Worm (Caenorhabditis elegans) whole organism, L4 larva: ENCODE results near the gene F39F10.2.

Experiments used
- D1046.2 ChIP-seq: fragments of 200-800 bp; sonication (Bioruptor generic); IDR thresholded peaks from 2 replicates; pipeline ENCODE4 v1.3.6; 2022; ENCODE audit warnings: missing genetic modification characterization, missing compliant biosample characterization
- R02D3.7 ChIP-seq: fragments of 150-350 bp; sonication (generic microtip); optimal IDR thresholded peaks from 3 replicates; lab custom pipeline; 2014; ENCODE audit warnings: missing biosample characterization, missing genetic modification characterization
- Y75B8A.6 ChIP-seq: fragments of 200-800 bp; sonication (Bioruptor generic); IDR thresholded peaks from 2 replicates; pipeline ENCODE4 v1.3.6; 2022; ENCODE audit warnings: missing genetic modification reagents, missing genetic modification characterization, missing compliant biosample characterization
- ZK337.2 ChIP-seq: fragments of 200-800 bp; sonication (Bioruptor generic); IDR thresholded peaks from 2 replicates; pipeline ENCODE4 v1.3.6; 2022; ENCODE audit warnings: missing genetic modification reagents, missing genetic modification characterization, missing compliant biosample characterization
- aha-1 ChIP-seq: fragments of 150-350 bp; peaks from one replicate; lab custom pipeline; 2014; ENCODE audit warnings: missing biosample characterization, missing genetic modification characterization
- ama-1 ChIP-seq: fragments of 150-350 bp; optimal IDR thresholded peaks from 2 replicates; lab custom pipeline; 2014; ENCODE audit warnings: inconsistent platforms, mixed read lengths
- ceh-20 ChIP-seq: fragments of 200-800 bp; sonication (Bioruptor generic); IDR thresholded peaks from 2 replicates; pipeline ENCODE4 v1.3.6; 2022; ENCODE audit warnings: missing genetic modification reagents, missing genetic modification characterization, missing compliant biosample characterization
- ceh-28 ChIP-seq: fragments of 150-350 bp; optimal IDR thresholded peaks from 2 replicates; lab custom pipeline; 2014; ENCODE audit warnings: missing biosample characterization, missing genetic modification reagents, missing genetic modification characterization
- ceh-44 ChIP-seq: fragments of 200-800 bp; sonication (Bioruptor generic); IDR thresholded peaks from 2 replicates; pipeline ENCODE4 v1.3.6; 2022; ENCODE audit warnings: missing genetic modification reagents, missing genetic modification characterization, missing compliant biosample characterization
- ctbp-1 ChIP-seq: fragments of 200-800 bp; sonication (Bioruptor generic); IDR thresholded peaks from 2 replicates; pipeline ENCODE4 v1.3.6; 2022; ENCODE audit warnings: missing genetic modification reagents, missing genetic modification characterization, missing compliant biosample characterization
- daf-12 ChIP-seq: fragments of 150-350 bp; optimal IDR thresholded peaks from 2 replicates; lab custom pipeline; 2014; ENCODE audit warnings: missing biosample characterization, missing genetic modification reagents, missing genetic modification characterization
- daf-19 ChIP-seq: fragments of 200-800 bp; sonication (Bioruptor generic); conservative IDR thresholded peaks from 2 replicates; pipeline ENCODE4 v1.3.6; 2022; ENCODE audit warnings: missing genetic modification characterization, missing compliant biosample characterization
- dmd-6 ChIP-seq: fragments of 200-800 bp; sonication (Bioruptor generic); IDR thresholded peaks from 2 replicates; pipeline ENCODE4 v1.3.6; 2022; ENCODE audit warnings: missing genetic modification reagents, missing genetic modification characterization, missing compliant biosample characterization
- dpl-1 ChIP-seq: fragments of 150-350 bp; optimal IDR thresholded peaks from 2 replicates; lab custom pipeline; 2014; ENCODE audit warnings: missing biosample characterization, missing genetic modification reagents, missing genetic modification characterization
- duxl-1 ChIP-seq: sonication (generic microtip); optimal IDR thresholded peaks from 2 replicates; lab custom pipeline; 2016; ENCODE audit warnings: mild to moderate bottlenecking, missing genetic modification characterization, moderate library complexity, missing compliant biosample characterization; ENCODE audit not compliant: poor library complexity
- egl-27 ChIP-seq: sonication (generic microtip); optimal IDR thresholded peaks from 3 replicates; lab custom pipeline; 2017; ENCODE audit warnings: missing biosample characterization, missing genetic modification reagents, missing genetic modification characterization
- egl-43 ChIP-seq: fragments of 200-800 bp; sonication (Bioruptor generic); IDR thresholded peaks from 2 replicates; pipeline ENCODE4 v1.3.6; 2022; ENCODE audit warnings: missing genetic modification reagents, missing genetic modification characterization, missing compliant biosample characterization
- fkh-10 ChIP-seq: fragments of 150-350 bp; optimal IDR thresholded peaks from 2 replicates; lab custom pipeline; 2014; ENCODE audit warnings: missing biosample characterization, missing genetic modification reagents, missing genetic modification characterization
- fos-1 ChIP-seq: fragments of 150-350 bp; optimal IDR thresholded peaks from 2 replicates; lab custom pipeline; 2014; ENCODE audit warnings: missing biosample characterization, missing genetic modification characterization
- gei-8 ChIP-seq: fragments of 200-800 bp; sonication (Bioruptor generic); optimal IDR thresholded peaks from 2 replicates; lab custom pipeline; 2018; ENCODE audit warnings: mild to moderate bottlenecking, missing genetic modification characterization, missing compliant biosample characterization
- hif-1 ChIP-seq, 2 experiments: sonication (generic microtip); optimal IDR thresholded peaks; 2 replicates each; lab custom pipeline; 2016 to 2017; ENCODE audit warnings: missing compliant biosample characterization in 2 of 2, missing genetic modification characterization in 2 of 2, missing genetic modification reagents in 2 of 2, missing genotype in 2 of 2, mild to moderate bottlenecking in 1 of 2
- hmg-1.1 ChIP-seq: fragments of 200-800 bp; sonication (Bioruptor generic); IDR thresholded peaks from 2 replicates; pipeline ENCODE4 v1.3.6; 2022; ENCODE audit warnings: missing genetic modification reagents, missing genetic modification characterization, missing compliant biosample characterization
- jun-1 ChIP-seq: fragments of 150-350 bp; optimal IDR thresholded peaks from 2 replicates; lab custom pipeline; 2014; ENCODE audit warnings: missing biosample characterization, missing genetic modification reagents, missing genetic modification characterization
- lin-29 ChIP-seq: fragments of 200-800 bp; sonication (Bioruptor generic); IDR thresholded peaks from 2 replicates; pipeline ENCODE4 v1.3.6; 2022; ENCODE audit warnings: missing genetic modification reagents, missing genetic modification characterization, missing compliant biosample characterization
- lin-38 ChIP-seq: fragments of 200-800 bp; sonication (Bioruptor generic); IDR thresholded peaks from 2 replicates; pipeline ENCODE4 v1.3.6; 2022; ENCODE audit warnings: missing genetic modification reagents, missing genetic modification characterization, missing compliant biosample characterization
- lin-39 ChIP-seq: fragments of 150-350 bp; optimal IDR thresholded peaks from 2 replicates; lab custom pipeline; 2014; ENCODE audit warnings: missing biosample characterization, missing genetic modification reagents, missing genetic modification characterization
- lir-3 ChIP-seq: sonication (generic microtip); optimal IDR thresholded peaks from 2 replicates; lab custom pipeline; 2016; ENCODE audit warnings: mild to moderate bottlenecking, missing genetic modification characterization, missing compliant biosample characterization
- lsy-2 ChIP-seq, 2 experiments: fragments of 150-350 bp in 1 of 2; sonication (generic microtip) in 1 of 2; optimal IDR thresholded peaks; 2 replicates each; lab custom pipeline; 2014 to 2017; ENCODE audit warnings: missing biosample characterization in 2 of 2, missing genetic modification characterization in 2 of 2
- madf-5 ChIP-seq, 2 experiments: fragments of 200-800 bp; sonication (Bioruptor generic); IDR thresholded peaks; 2 replicates each; pipeline ENCODE4 v1.3.6; 2022; ENCODE audit warnings: missing compliant biosample characterization in 2 of 2, missing genetic modification characterization in 2 of 2
- madf-9 ChIP-seq: fragments of 200-800 bp; sonication (Bioruptor generic); conservative IDR thresholded peaks from 2 replicates; pipeline ENCODE4 v1.3.6; 2022; ENCODE audit warnings: missing genetic modification reagents, missing genetic modification characterization, missing compliant biosample characterization
- nhr-111 ChIP-seq: fragments of 200-800 bp; sonication (Bioruptor generic); optimal IDR thresholded peaks from 2 replicates; lab custom pipeline; 2018; ENCODE audit warnings: mild to moderate bottlenecking, missing genetic modification characterization, missing compliant biosample characterization
- nhr-28 ChIP-seq: fragments of 150-350 bp; optimal IDR thresholded peaks from 2 replicates; lab custom pipeline; 2014; ENCODE audit warnings: missing biosample characterization, missing genetic modification characterization
- nhr-41 ChIP-seq: fragments of 200-800 bp; sonication (Bioruptor generic); IDR thresholded peaks from 2 replicates; pipeline ENCODE4 v1.3.6; 2022; ENCODE audit warnings: missing genetic modification reagents, missing genetic modification characterization, missing compliant biosample characterization
- nhr-6 ChIP-seq: fragments of 150-350 bp; optimal IDR thresholded peaks from 2 replicates; lab custom pipeline; 2014; ENCODE audit warnings: missing biosample characterization, missing genetic modification characterization
- pha-4 ChIP-seq, 2 experiments: fragments of 150-350 bp in 1 of 2; fragments of 200-800 bp in 1 of 2; sonication (Bioruptor generic) in 1 of 2; IDR thresholded peaks in 1 of 2; optimal IDR thresholded peaks in 1 of 2; 2 replicates each; pipeline versions ENCODE4 v1.3.6 to Lab custom; 2014 to 2022; ENCODE audit warnings: missing genetic modification characterization in 2 of 2, missing genetic modification reagents in 2 of 2, missing biosample characterization in 1 of 2, missing compliant biosample characterization in 1 of 2
- pqm-1 ChIP-seq: sonication (generic microtip); optimal IDR thresholded peaks from 2 replicates; lab custom pipeline; 2017; ENCODE audit warnings: missing biosample characterization, missing genetic modification characterization
- sdz-12 ChIP-seq: fragments of 200-800 bp; sonication (Bioruptor generic); optimal IDR thresholded peaks from 2 replicates; lab custom pipeline; 2018; ENCODE audit warnings: mild to moderate bottlenecking, missing genetic modification characterization, missing compliant biosample characterization
- skn-1 ChIP-seq: fragments of 150-350 bp; optimal IDR thresholded peaks from 2 replicates; lab custom pipeline; 2014; ENCODE audit warnings: missing biosample characterization, missing genetic modification characterization
- tra-1 ChIP-seq: fragments of 200-800 bp; sonication (Bioruptor generic); IDR thresholded peaks from 2 replicates; pipeline ENCODE4 v1.3.6; 2022; ENCODE audit warnings: missing genetic modification reagents, missing genetic modification characterization, missing compliant biosample characterization
- unc-130 ChIP-seq: sonication (generic microtip); optimal IDR thresholded peaks from 2 replicates; lab custom pipeline; 2016; ENCODE audit warnings: missing genetic modification reagents, missing genetic modification characterization, missing compliant biosample characterization
- unc-39 ChIP-seq: sonication (generic microtip); optimal IDR thresholded peaks from 2 replicates; lab custom pipeline; 2017; ENCODE audit warnings: missing biosample characterization, missing genetic modification characterization
- unc-62 ChIP-seq, 3 experiments: fragments of 150-350 bp in 1 of 3; sonication (generic microtip); optimal IDR thresholded peaks in 2 of 3; peaks in 1 of 3; 1 replicate in 1 of 3; 2 replicates in 2 of 3; lab custom pipeline; 2014 to 2017; ENCODE audit warnings: missing biosample characterization in 3 of 3, missing genetic modification characterization in 3 of 3, missing genetic modification reagents in 3 of 3, missing genotype in 1 of 3
- vab-7 ChIP-seq: fragments of 200-800 bp; sonication (Bioruptor generic); IDR thresholded peaks from 2 replicates; pipeline ENCODE4 v1.3.6; 2022; ENCODE audit warnings: missing genetic modification reagents, missing genetic modification characterization, missing compliant biosample characterization
- zfp-2 ChIP-seq: sonication (generic microtip); optimal IDR thresholded peaks from 2 replicates; lab custom pipeline; 2016; ENCODE audit warnings: mild to moderate bottlenecking, missing genetic modification characterization, missing compliant biosample characterization
- zip-2 ChIP-seq: fragments of 150-350 bp; optimal IDR thresholded peaks from 2 replicates; lab custom pipeline; 2014; ENCODE audit warnings: missing biosample characterization, missing genetic modification characterization

Gene F39F10.2

DNA sequence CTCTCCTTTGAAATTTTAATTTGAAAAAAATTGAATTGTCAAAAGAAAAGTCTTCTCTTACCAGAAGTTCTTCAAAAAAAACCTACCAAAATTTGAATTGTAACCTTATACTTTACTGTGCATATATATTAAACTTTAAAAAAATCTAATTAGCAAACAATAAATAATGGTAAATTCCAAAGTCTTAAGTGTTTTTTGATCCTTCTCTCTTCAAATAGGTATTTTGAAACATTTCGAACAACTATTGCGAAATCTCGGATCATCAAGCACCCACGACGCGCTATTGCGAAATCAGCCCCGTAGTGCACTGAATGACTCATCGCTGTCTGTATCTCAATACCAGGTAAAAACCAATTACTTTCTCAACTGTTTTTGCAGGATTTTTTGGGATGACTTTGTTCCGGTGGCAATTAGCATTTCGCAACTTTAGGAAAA, 36.0 kb downstream of the F39F10.2 start (continued):
- no peak for TF ChIP-seq fos-1 (tag; lab: Kevin White, UChicago)
- TF ChIP-seq jun-1 (tag; lab: Kevin White, UChicago) = no peak
- peak; percentile 33; the same call in 1 of the 2 replicates for TF ChIP-seq ceh-44 (GFP tag; lab: Robert Waterston, UW)
- peak in 1 of 2 experiments; percentile 95 for TF ChIP-seq unc-62 (GFP tag; optimal IDR thresholded peaks at IDR 0.05 in 1 of 2; lab: Kevin White, UChicago)
- TF ChIP-seq unc-62 (tag; optimal IDR thresholded peaks at IDR 0.05; lab: Kevin White, UChicago) = no peak
- no peak for TF ChIP-seq daf-19 (GFP tag; lab: Robert Waterston, UW)
- peak; percentile 56; the same call in 1 of the 2 replicates for TF ChIP-seq ctbp-1 (GFP tag; lab: Robert Waterston, UW)
- peak; percentile 49 for TF ChIP-seq nhr-28 (tag; lab: Kevin White, UChicago)
- peak; percentile 40 for TF ChIP-seq R02D3.7 (tag; lab: Kevin White, UChicago)
- TF ChIP-seq fkh-10 (GFP tag; lab: Kevin White, UChicago) = no peak
- peak; percentile 71 to 88 for TF ChIP-seq madf-5 (GFP tag; IDR thresholded peaks at IDR 0.05; lab: Robert Waterston, UW)
- no peak for TF ChIP-seq daf-12 (tag; lab: Kevin White, UChicago)
- TF ChIP-seq gei-8 (GFP tag; lab: Kevin White, UChicago) = no peak
- TF ChIP-seq Y75B8A.6 (GFP tag; lab: Robert Waterston, UW) = no peak; the same call in 1 of the 2 replicates
- TF ChIP-seq ceh-28 = no peak
- peak; percentile 80 for TF ChIP-seq zip-2 (tag; lab: Kevin White, UChicago)
- TF ChIP-seq lin-29 = peak; percentile 44
- no peak for TF ChIP-seq unc-39 (tag; lab: Kevin White, UChicago)
- TF ChIP-seq lin-39 (tag; lab: Kevin White, UChicago) = no peak
- TF ChIP-seq ama-1 (lab: Kevin White, UChicago) = peak; percentile 99
- peak; percentile 80 for TF ChIP-seq egl-43 (GFP tag; lab: Robert Waterston, UW)
- TF ChIP-seq duxl-1 (tag; lab: Kevin White, UChicago) = peak; percentile 59
- TF ChIP-seq pha-4 (GFP tag; IDR thresholded peaks at IDR 0.05; lab: Robert Waterston, UW) = peak; percentile 70
- TF ChIP-seq pha-4 (tag; optimal IDR thresholded peaks at IDR 0.05; lab: Kevin White, UChicago) = peak; percentile 96
- no peak for TF ChIP-seq lir-3 (tag; lab: Kevin White, UChicago)
- peak; percentile 77 for TF ChIP-seq nhr-111 (GFP tag; lab: Kevin White, UChicago)
- peak; percentile 70; the same call in 1 of the 2 replicates for TF ChIP-seq ceh-20
- peak; percentile 42 for TF ChIP-seq lin-38 (GFP tag; lab: Robert Waterston, UW)
- no peak for TF ChIP-seq pqm-1 (tag; lab: Kevin White, UChicago)
- TF ChIP-seq unc-130 = no peak
- TF ChIP-seq lsy-2 (tag; optimal IDR thresholded peaks at IDR 0.05; lab: Kevin White, UChicago) = peak; percentile 66 to 83
- peak; percentile 71 for TF ChIP-seq ZK337.2

DNA sequence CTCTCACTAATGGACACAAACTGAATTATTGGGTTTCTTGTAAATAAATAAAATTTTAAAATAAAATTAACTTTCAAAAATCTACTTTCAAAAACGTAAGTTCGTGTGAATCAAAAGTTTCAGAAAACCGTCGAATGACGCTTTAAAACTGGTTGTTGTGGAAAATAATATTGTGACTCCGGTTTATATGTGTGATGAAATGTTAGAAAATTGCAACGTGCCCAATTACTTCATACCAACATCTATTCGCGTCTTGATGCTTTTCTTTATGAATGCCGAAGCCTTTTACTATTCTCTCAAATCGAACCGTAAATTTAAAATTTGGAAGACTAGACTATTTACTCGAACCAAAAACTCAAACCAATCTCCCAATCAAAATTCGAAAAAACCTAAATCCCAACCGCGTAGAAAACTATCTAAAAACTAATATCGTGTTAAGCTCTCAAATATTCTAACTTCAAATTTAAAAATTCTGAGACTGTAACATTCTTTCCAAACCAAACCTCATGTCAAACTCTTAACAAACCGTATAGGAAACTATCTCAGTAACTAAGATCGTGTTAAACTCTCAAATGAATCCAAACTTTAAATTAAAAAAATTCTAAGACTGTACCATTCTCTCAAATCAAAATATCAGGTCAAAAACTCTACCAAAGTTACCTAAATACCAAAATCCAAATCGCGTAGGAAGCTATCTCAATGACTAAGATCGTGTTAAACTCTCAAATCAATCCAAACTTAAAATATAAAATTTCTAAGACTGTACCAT, 36.8 kb downstream of the F39F10.2 start:
- TF ChIP-seq aha-1 (peak; percentile 99), madf-9 (GFP tag; lab: Robert Waterston, UW) (peak; percentile 22), Y75B8A.6 (GFP tag; lab: Robert Waterston, UW) (0 out of 2 replicates have a peak, but pooled peaks have one; percentile 79), gei-8 (GFP tag; lab: Kevin White, UChicago) (no peak), zfp-2 (tag; lab: Kevin White, UChicago) (no peak), skn-1 (tag; lab: Kevin White, UChicago) (no peak), daf-12 (tag; lab: Kevin White, UChicago) (no peak), dpl-1 (GFP tag; lab: Kevin White, UChicago) (peak; percentile 32), tra-1 (GFP tag; lab: Robert Waterston, UW) (peak; percentile 73), jun-1 (tag; lab: Kevin White, UChicago) (no peak), fos-1 (tag; lab: Kevin White, UChicago) (no peak), hmg-1.1 (peak; percentile 55), sdz-12 (GFP tag; lab: Kevin White, UChicago) (no peak), ceh-28 (no peak), egl-27 (tag; lab: Kevin White, UChicago) (no peak), vab-7 (peak; percentile 84; the same call in 1 of the 2 replicates), lin-29 (peak; percentile 82), dmd-6 (GFP tag; lab: Robert Waterston, UW) (peak; percentile 40), madf-5 (GFP tag; IDR thresholded peaks at IDR 0.05; lab: Robert Waterston, UW) (peak; percentile 93 to 96), duxl-1 (tag; lab: Kevin White, UChicago) (peak; percentile 33), unc-62 (GFP tag; optimal IDR thresholded peaks at IDR 0.05 in 1 of 2; lab: Kevin White, UChicago) (peak in 1 of 2 experiments; percentile 98), unc-62 (tag; optimal IDR thresholded peaks at IDR 0.05; lab: Kevin White, UChicago) (no peak), R02D3.7 (tag; lab: Kevin White, UChicago) (no peak), lir-3 (tag; lab: Kevin White, UChicago) (no peak), nhr-41 (peak; percentile 51), nhr-6 (tag; lab: Kevin White, UChicago) (peak; percentile 42), hif-1 (tag; optimal IDR thresholded peaks at IDR 0.05; lab: Kevin White, UChicago) (peak in 1 of 2 experiments; percentile 78), D1046.2 (GFP tag; lab: Robert Waterston, UW) (peak; percentile 78; the same call in 1 of the 2 replicates)
